Fruit fly (Drosophila melanogaster) Kc167 (cell line): ENCODE measurements around the gene Yif1.

Experiments used
- Myc ChIP-seq: fragments of >200 bp; optimal IDR thresholded peaks from 2 replicates; lab custom pipeline; 2017; ENCODE audit warnings: missing external identifiers
- Sin3A ChIP-seq: fragments of >200 bp; optimal IDR thresholded peaks from 2 replicates; lab custom pipeline; 2018; ENCODE audit warnings: missing external identifiers
- h ChIP-seq: fragments of >200 bp; optimal IDR thresholded peaks from 3 replicates; lab custom pipeline; 2018; ENCODE audit warnings: missing external identifiers
- insv ChIP-seq: fragments of >200 bp; optimal IDR thresholded peaks from 3 replicates; lab custom pipeline; 2018; ENCODE audit warnings: missing external identifiers
- psq ChIP-seq: fragments of >200 bp; optimal IDR thresholded peaks from 2 replicates; lab custom pipeline; 2017; ENCODE audit warnings: missing external identifiers
- ttk ChIP-seq: sonication (Bioruptor generic); optimal IDR thresholded peaks from 2 replicates; lab custom pipeline; 2017; ENCODE audit warnings: missing external identifiers

DNA sequence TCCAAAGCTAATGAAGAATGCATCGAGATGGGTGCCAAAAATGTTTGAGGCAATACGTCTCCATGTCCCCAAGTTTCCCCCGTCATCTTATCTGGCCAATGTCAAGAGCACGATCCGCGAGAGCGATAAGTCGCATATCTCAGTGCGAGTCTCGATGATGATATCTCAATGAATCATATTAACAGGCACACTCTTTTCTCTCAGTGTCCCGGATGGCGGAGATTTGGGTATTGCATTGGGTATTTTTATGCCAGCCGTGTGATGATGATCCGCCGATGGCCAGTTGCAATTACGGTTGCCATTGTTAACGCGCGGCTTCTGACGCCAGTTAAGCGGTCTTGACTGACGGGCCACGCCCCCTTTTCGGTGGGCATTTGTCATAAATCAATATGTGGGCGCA is 9.3 kb downstream of the Yif1 start, which contains the start of gene CG14246:
- TF ChIP-seq insv (lab: Kevin White, UChicago) (no peak), h (no peak), Sin3A (lab: Kevin White, UChicago) (no peak), ttk (no peak), Myc (lab: Kevin White, UChicago) (no peak), psq (no peak)
